Fruit fly (Drosophila melanogaster): ENCODE results near the gene CG31301.
A peak's percentile ranks its signal among the peaks of the same experiment; 100 is the strongest.

The CG31301 gene

dm6 chr3R:15371833-15372232 is 25.8 kb downstream of the CG31301 start, which contains the start of the genes Ccm3 and CG6136 (continued):
- TF ChIP-seq CG14860 (GFP tag; IDR thresholded peaks at IDR 0.05; ENCODE audit: partially characterized antibody) (peak; percentile 90), Aef1 (GFP tag; IDR thresholded peaks at IDR 0.05) (no peak), bigmax (GFP tag; optimal IDR thresholded peaks at IDR 0.05) (no peak), danr (GFP tag; IDR thresholded peaks at IDR 0.05) (no peak), tap (tag; optimal IDR thresholded peaks at IDR 0.05) (no peak), Oaz (GFP tag; IDR thresholded peaks at IDR 0.05) (no peak), HmgD (GFP tag; optimal IDR thresholded peaks at IDR 0.05) (peak; percentile 49), MESR4 (GFP tag; optimal IDR thresholded peaks at IDR 0.05) (peak; percentile 86), Trl (optimal IDR thresholded peaks at IDR 0.05) (no peak), Trl (GFP tag; optimal IDR thresholded peaks at IDR 0.05) (peak; percentile 63), Atf6 (GFP tag; IDR thresholded peaks at IDR 0.05) (0 out of 2 replicates have a peak, but pooled peaks have one; percentile 13), kah (GFP tag; optimal IDR thresholded peaks at IDR 0.05) (no peak), Ets65A (GFP tag) (peak; percentile 94), CG11247 (GFP tag; IDR thresholded peaks at IDR 0.05) (peak; percentile 44; the same call in 1 of the 2 replicates), Stat92E (GFP tag; optimal IDR thresholded peaks at IDR 0.05) (no peak), CG16779 (GFP tag; IDR thresholded peaks at IDR 0.05) (no peak), CG33557 (GFP tag; optimal IDR thresholded peaks at IDR 0.05) (no peak), CG32772 (GFP tag; IDR thresholded peaks at IDR 0.05) (no peak), CG10431 (GFP tag; optimal IDR thresholded peaks at IDR 0.05) (no peak), CG2116 (GFP tag; optimal IDR thresholded peaks at IDR 0.05) (peak; percentile 90), vnd (GFP tag; IDR thresholded peaks at IDR 0.05; ENCODE audit: partially characterized antibody) (peak; percentile 87), CG12219 (GFP tag; optimal IDR thresholded peaks at IDR 0.05) (no peak), sens (GFP tag) (peak; percentile 68), CG43689 (GFP tag; IDR thresholded peaks at IDR 0.05) (no peak), sna (GFP tag; IDR thresholded peaks at IDR 0.05; ENCODE audit: partially characterized antibody) (peak; percentile 85), hbn (GFP tag; IDR thresholded peaks at IDR 0.05; ENCODE audit: partially characterized antibody) (peak; percentile 89), Hr3 (GFP tag; optimal IDR thresholded peaks at IDR 0.05) (peak; percentile 12), Hr78 (GFP tag; optimal IDR thresholded peaks at IDR 0.05) (no peak), Atf3 (GFP tag; optimal IDR thresholded peaks at IDR 0.05) (no peak), rib (GFP tag; IDR thresholded peaks at IDR 0.05) (no peak), Hey (tag; optimal IDR thresholded peaks at IDR 0.05) (no peak), Sry-δ (GFP tag; optimal IDR thresholded peaks at IDR 0.05) (peak; percentile 80), bowl (GFP tag; IDR thresholded peaks at IDR 0.05) (no peak), CG15601 (tag; optimal IDR thresholded peaks at IDR 0.05) (no peak), ttk (GFP tag; IDR thresholded peaks at IDR 0.05) (no peak), exex (tag; optimal IDR thresholded peaks at IDR 0.05) (peak; percentile 43), CG9609 (GFP tag; optimal IDR thresholded peaks at IDR 0.05) (peak; percentile 15), esg (GFP tag; conservative IDR thresholded peaks at IDR 0.05) (no peak), CG1233 (GFP tag; optimal IDR thresholded peaks at IDR 0.05) (no peak), CG2678 (tag; optimal IDR thresholded peaks at IDR 0.05) (no peak), prd (optimal IDR thresholded peaks at IDR 0.05) (no peak), prd (GFP tag; IDR thresholded peaks at IDR 0.05) (peak; percentile 52; the same call in 1 of the 3 replicates), lola (GFP tag; optimal IDR thresholded peaks at IDR 0.05) (no peak), gcm2 (GFP tag; optimal IDR thresholded peaks at IDR 0.05) (peak; percentile 5), lbe (GFP tag; optimal IDR thresholded peaks at IDR 0.05) (peak; percentile 59), CG18011 (GFP tag; optimal IDR thresholded peaks at IDR 0.05) (no peak), Mrtf (GFP tag; IDR thresholded peaks at IDR 0.05) (no peak), CG6175 (GFP tag; IDR thresholded peaks at IDR 0.05) (no peak), CG4404 (GFP tag; IDR thresholded peaks at IDR 0.05) (peak; percentile 25; the same call in 1 of the 2 replicates), Deaf1 (tag; optimal IDR thresholded peaks at IDR 0.05) (peak; percentile 50), knrl (GFP tag; IDR thresholded peaks at IDR 0.05; ENCODE audit: partially characterized antibody) (peak; percentile 89)
